Worm (Caenorhabditis elegans): ENCODE data around the gene cyp-13A4.
A peak's percentile ranks its signal among the peaks of the same experiment; 100 is the strongest.

cyp-13A4 gene

ce11 chrII:9781842-9782241, 15.7 kb downstream of the cyp-13A4 start, which contains the start of gene cyp-13A1:
Gene cyp-13A1, minus strand, starts transcription at chrII:9781997.
- TF ChIP-seq flh-1 (GFP tag; optimal IDR thresholded peaks at IDR 0.05) (no peak), ztf-11 (tag; optimal IDR thresholded peaks at IDR 0.05) (no peak), elt-1 (tag; optimal IDR thresholded peaks at IDR 0.05; ENCODE audit: borderline replicate concordance, insufficient read depth) (no peak), lin-13 (tag; optimal IDR thresholded peaks at IDR 0.05) (no peak)

ce11 chrII:9778495-9778894, 19.0 kb downstream of the cyp-13A4 start:
- no peak for TF ChIP-seq mls-2 (tag; optimal IDR thresholded peaks at IDR 0.05)
- no peak for TF ChIP-seq drap-1 (GFP tag; optimal IDR thresholded peaks at IDR 0.05)
- no peak for TF ChIP-seq ztf-11 (tag; optimal IDR thresholded peaks at IDR 0.05)

- TF ChIP-seq nhr-2 (tag; optimal IDR thresholded peaks at IDR 0.05) (no peak), flh-1 (GFP tag; optimal IDR thresholded peaks at IDR 0.05) (no peak), pha-4 (tag; optimal IDR thresholded peaks at IDR 0.05) (no peak), zip-8 (tag; optimal IDR thresholded peaks at IDR 0.05) (peak; percentile 59), bed-3 (GFP tag; optimal IDR thresholded peaks at IDR 0.05) (no peak), unc-120 (tag; optimal IDR thresholded peaks at IDR 0.05; ENCODE audit: poor library complexity, severe bottlenecking) (no peak)
Observed at ce11 chrII:9775790-9776189, 21.8 kb downstream of the cyp-13A4 start, which contains the start of gene T10B9.9. Gene T10B9.9, minus strand, starts transcription at chrII:9775890.

ce11 chrII:9774653-9775052, 22.9 kb downstream of the cyp-13A4 start:
- peak; percentile 78 for TF ChIP-seq pha-4 (tag; optimal IDR thresholded peaks at IDR 0.05)
- no peak for TF ChIP-seq nhr-76 (tag; optimal IDR thresholded peaks at IDR 0.05)
- TF ChIP-seq ztf-11 (tag; optimal IDR thresholded peaks at IDR 0.05) = peak; percentile 73
- no peak for TF ChIP-seq zip-8 (tag; optimal IDR thresholded peaks at IDR 0.05)
- peak; percentile 86 for TF ChIP-seq ceh-83 (GFP tag; optimal IDR thresholded peaks at IDR 0.05)
- peak; percentile 1 for TF ChIP-seq nhr-237 (tag; optimal IDR thresholded peaks at IDR 0.05)
- peak; percentile 68 for TF ChIP-seq ham-2 (GFP tag; optimal IDR thresholded peaks at IDR 0.05)
- TF ChIP-seq ceh-39 (tag; optimal IDR thresholded peaks at IDR 0.05) = no peak
- TF ChIP-seq tbx-8 (GFP tag; optimal IDR thresholded peaks at IDR 0.05) = peak; percentile 71
- no peak for TF ChIP-seq nhr-2 (tag; optimal IDR thresholded peaks at IDR 0.05)
- peak; percentile 89 for TF ChIP-seq M03D4.4 (tag; optimal IDR thresholded peaks at IDR 0.05)
- TF ChIP-seq unc-62 (GFP tag; optimal IDR thresholded peaks at IDR 0.05) = no peak
- no peak for TF ChIP-seq nhr-12 (tag; optimal IDR thresholded peaks at IDR 0.05)
- TF ChIP-seq snpc-4 (tag; optimal IDR thresholded peaks at IDR 0.05) = no peak
- no peak for TF ChIP-seq blmp-1 (tag; optimal IDR thresholded peaks at IDR 0.05)
- TF ChIP-seq drap-1 (GFP tag; optimal IDR thresholded peaks at IDR 0.05) = peak; percentile 89
- no peak for TF ChIP-seq lsy-2 (tag; optimal IDR thresholded peaks at IDR 0.05)
- TF ChIP-seq cnd-1 (tag; optimal IDR thresholded peaks at IDR 0.05) = peak; percentile 90
- no peak for TF ChIP-seq elt-3 (tag; optimal IDR thresholded peaks at IDR 0.05)
- TF ChIP-seq unc-39 (tag; optimal IDR thresholded peaks at IDR 0.05) = no peak
- peak; percentile 40 for TF ChIP-seq lin-13 (tag; optimal IDR thresholded peaks at IDR 0.05)
- TF ChIP-seq lin-32 (GFP tag; optimal IDR thresholded peaks at IDR 0.05) = peak; percentile 79
- TF ChIP-seq sptf-1 (tag; optimal IDR thresholded peaks at IDR 0.05) = peak; percentile 93
- no peak for TF ChIP-seq nhr-28 (tag; optimal IDR thresholded peaks at IDR 0.05)
- peak; percentile 76 for TF ChIP-seq bed-3 (GFP tag; optimal IDR thresholded peaks at IDR 0.05)
- TF ChIP-seq elt-1 (tag; optimal IDR thresholded peaks at IDR 0.05; ENCODE audit: borderline replicate concordance, insufficient read depth) = peak; percentile 69
- TF ChIP-seq ceh-43 (GFP tag; optimal IDR thresholded peaks at IDR 0.05) = peak; percentile 73
- TF ChIP-seq ces-1 (GFP tag; optimal IDR thresholded peaks at IDR 0.05) = no peak
- TF ChIP-seq unc-120 (tag; optimal IDR thresholded peaks at IDR 0.05; ENCODE audit: poor library complexity, severe bottlenecking) = peak; percentile 58
- TF ChIP-seq mls-2 (tag; optimal IDR thresholded peaks at IDR 0.05) = peak; percentile 88
- TF ChIP-seq flh-1 (GFP tag; optimal IDR thresholded peaks at IDR 0.05) = peak; percentile 70
- TF ChIP-seq mab-5 (tag; optimal IDR thresholded peaks at IDR 0.05) = no peak
- no peak for TF ChIP-seq mep-1 (tag; optimal IDR thresholded peaks at IDR 0.05)
- TF ChIP-seq sem-2 (GFP tag; optimal IDR thresholded peaks at IDR 0.05) = peak; percentile 85
- TF ChIP-seq hlh-1 (tag; optimal IDR thresholded peaks at IDR 0.05) = peak; percentile 79
